Worm (Caenorhabditis elegans) whole organism, dauer: Measurements from ENCODE around the gene fbxb-44.
"Not testable (repeated sequence)": the region's sequence is repeated elsewhere in the genome, so short reads cannot be mapped to it uniquely, and the experiment has no call there.

Experiments
- unc-62 ChIP-seq: sonication (generic microtip); optimal IDR thresholded peaks from 2 replicates; lab custom pipeline; 2017; ENCODE audit warnings: missing biosample characterization, missing genetic modification reagents, missing genetic modification characterization

Gene fbxb-44

ce11 chrII:1538589-1538988 lies at the start of gene fbxb-44:
fbxb-44 (plus strand) TSS chrII:1538889.
- no peak for TF ChIP-seq unc-62 (GFP tag; lab: Kevin White, UChicago)

- no peak for TF ChIP-seq unc-62 (GFP tag; lab: Kevin White, UChicago)
Observed at ce11 chrII:1490813-1491212, 47.9 kb upstream of the fbxb-44 start.

ce11 chrII:1500286-1500840 lies 38.3 kb upstream of the fbxb-44 start, which contains the start of gene emc-1:
emc-1 (minus strand) TSS chrII:1500330.
- TF ChIP-seq unc-62 (GFP tag; lab: Kevin White, UChicago) = no peak

ce11 chrII:1500959-1501358 lies 37.7 kb upstream of the fbxb-44 start:
- TF ChIP-seq unc-62 (GFP tag; lab: Kevin White, UChicago) = no peak

- TF ChIP-seq unc-62 (GFP tag; lab: Kevin White, UChicago) = no peak
Observed at ce11 chrII:1501614-1502355, 36.9 kb upstream of the fbxb-44 start.

- no peak for TF ChIP-seq unc-62 (GFP tag; lab: Kevin White, UChicago)
Observed at ce11 chrII:1503663-1504062, 35.0 kb upstream of the fbxb-44 start.

ce11 chrII:1504266-1504665 lies 34.4 kb upstream of the fbxb-44 start, which contains the start of gene fdgt-1:
fdgt-1 (plus strand) TSS chrII:1504566.
- no peak for TF ChIP-seq unc-62 (GFP tag; lab: Kevin White, UChicago)

- TF ChIP-seq unc-62 (GFP tag; lab: Kevin White, UChicago) = no peak
Observed at ce11 chrII:1517354-1517753, 21.3 kb upstream of the fbxb-44 start, which contains the start of gene math-45. math-45 (minus strand) TSS chrII:1517454.

- TF ChIP-seq unc-62 (GFP tag; lab: Kevin White, UChicago) = no peak
Observed at ce11 chrII:1518914-1519313, 19.8 kb upstream of the fbxb-44 start, which contains the start of gene Y51H7BR.8. Y51H7BR.8 (plus strand) TSS chrII:1519214.

- no peak for TF ChIP-seq unc-62 (GFP tag; lab: Kevin White, UChicago)
Observed at ce11 chrII:1519867-1520266, 18.8 kb upstream of the fbxb-44 start.

ce11 chrII:1521956-1522355 lies 16.7 kb upstream of the fbxb-44 start:
- no peak for TF ChIP-seq unc-62 (GFP tag; lab: Kevin White, UChicago)

- no peak for TF ChIP-seq unc-62 (GFP tag; lab: Kevin White, UChicago)
Observed at ce11 chrII:1525498-1525897, 13.2 kb upstream of the fbxb-44 start, which contains the start of gene Y51H7BR.7. Y51H7BR.7 (minus strand) TSS chrII:1525598.

ce11 chrII:1529057-1529456 lies 9.6 kb upstream of the fbxb-44 start, which contains the start of gene Y51H7BR.4:
Y51H7BR.4 (plus strand) TSS chrII:1529357.
- no peak for TF ChIP-seq unc-62 (GFP tag; lab: Kevin White, UChicago)

- no peak for TF ChIP-seq unc-62 (GFP tag; lab: Kevin White, UChicago)
Observed at ce11 chrII:1535931-1536330, 2.8 kb upstream of the fbxb-44 start, which contains the start of gene fbxb-43. fbxb-43 (plus strand) TSS chrII:1536231.

- TF ChIP-seq unc-62 (GFP tag; lab: Kevin White, UChicago) = no peak
Observed at ce11 chrII:1537321-1537720, 1.4 kb upstream of the fbxb-44 start, which contains the start of gene fbxb-42. fbxb-42 (plus strand) TSS chrII:1537621.

ce11 chrII:1540628-1541027 lies 1.9 kb downstream of the fbxb-44 start, which contains the start of gene poml-4:
poml-4 (plus strand) TSS chrII:1540928.
- TF ChIP-seq unc-62 (GFP tag; lab: Kevin White, UChicago) = not testable (repeated sequence)
